Worm (Caenorhabditis elegans): Measurements from ENCODE around the gene sdz-36.
A peak's percentile ranks its signal among the peaks of the same experiment; 100 is the strongest.

Gene sdz-36

DNA sequence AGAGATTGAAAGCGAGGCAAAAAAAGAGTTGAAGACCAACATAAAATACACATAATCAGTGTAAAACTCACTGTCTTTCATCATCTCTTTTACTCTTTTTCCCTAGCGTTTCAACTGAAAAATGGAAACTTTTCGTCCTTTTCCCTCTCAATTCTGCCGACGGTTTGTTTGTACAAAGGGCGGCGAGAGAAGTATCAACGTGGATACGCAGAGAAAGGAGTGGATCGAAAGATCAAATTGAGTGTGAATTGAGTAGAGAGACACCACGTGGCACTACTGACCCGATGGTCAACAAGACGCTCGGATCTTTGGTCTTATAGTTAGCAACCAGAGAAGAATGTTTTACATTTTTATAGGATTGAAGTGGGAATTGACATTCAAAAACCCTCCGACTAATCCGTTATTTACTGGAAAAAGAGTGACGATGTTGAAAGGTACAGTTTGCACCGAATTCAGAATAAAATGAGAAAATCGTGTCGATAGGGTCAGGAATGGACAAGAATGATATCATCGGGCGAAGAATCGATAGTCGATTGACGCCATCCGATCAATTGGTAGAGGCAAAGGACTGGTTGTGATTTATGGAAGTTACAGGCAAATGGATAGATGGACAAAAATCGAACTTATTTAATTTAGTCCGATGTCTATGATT is 19.6 kb upstream of the sdz-36 start (continued):
- TF ChIP-seq nhr-19 (GFP tag; conservative IDR thresholded peaks at IDR 0.05): peak; percentile 62
- TF ChIP-seq blmp-1 (tag; optimal IDR thresholded peaks at IDR 0.05): peak; percentile 84
- TF ChIP-seq snu-23 (GFP tag; optimal IDR thresholded peaks at IDR 0.05): peak; percentile 83
- peak; percentile 46 for TF ChIP-seq nhr-237 (tag; optimal IDR thresholded peaks at IDR 0.05)
- TF ChIP-seq ces-1 (GFP tag; optimal IDR thresholded peaks at IDR 0.05): no peak

DNA sequence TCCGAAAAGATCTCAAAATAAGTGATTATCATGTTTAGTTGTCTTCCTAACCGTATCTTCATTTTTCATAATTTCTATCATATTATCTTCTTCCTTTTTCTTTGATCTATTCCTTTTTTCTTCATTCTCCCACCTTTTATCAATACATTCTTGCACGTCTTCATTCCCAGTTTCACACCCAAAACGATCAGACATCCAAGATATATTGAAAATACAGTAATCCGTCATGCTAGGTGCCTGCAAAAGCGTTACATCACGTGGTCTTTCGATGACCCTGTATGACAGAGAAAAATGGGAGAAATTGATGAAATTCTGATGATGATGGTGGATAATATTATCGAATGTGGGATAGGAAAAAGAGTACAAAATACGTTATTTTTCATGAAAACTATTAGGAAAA is 18.3 kb upstream of the sdz-36 start:
- TF ChIP-seq sup-37 (GFP tag; optimal IDR thresholded peaks at IDR 0.05) (no peak), lin-13 (GFP tag; optimal IDR thresholded peaks at IDR 0.05) (no peak), zip-4 (GFP tag; optimal IDR thresholded peaks at IDR 0.05) (no peak), nhr-11 (tag; optimal IDR thresholded peaks at IDR 0.05) (no peak), mep-1 (tag; optimal IDR thresholded peaks at IDR 0.05) (peak; percentile 43), blmp-1 (tag; optimal IDR thresholded peaks at IDR 0.05) (peak; percentile 90), xbp-1 (tag; optimal IDR thresholded peaks at IDR 0.05) (peak; percentile 3), lsy-2 (tag; optimal IDR thresholded peaks at IDR 0.05) (peak; percentile 69 to 82), dpl-1 (GFP tag; optimal IDR thresholded peaks at IDR 0.05) (peak in 1 of 3 experiments; percentile 21), tbx-2 (tag; optimal IDR thresholded peaks at IDR 0.05) (peak; percentile 35), jun-1 (tag; optimal IDR thresholded peaks at IDR 0.05) (no peak), nhr-19 (GFP tag; conservative IDR thresholded peaks at IDR 0.05) (peak; percentile 21; the same call in 1 of the 2 replicates), ztf-11 (tag; optimal IDR thresholded peaks at IDR 0.05) (no peak), tlp-1 (tag; optimal IDR thresholded peaks at IDR 0.05) (no peak), mef-2 (tag; optimal IDR thresholded peaks at IDR 0.05) (no peak), C16A3.4 (tag; optimal IDR thresholded peaks at IDR 0.05) (peak; percentile 22), fkh-4 (tag; optimal IDR thresholded peaks at IDR 0.05; ENCODE audit: borderline replicate concordance) (no peak), elt-2 (tag; optimal IDR thresholded peaks at IDR 0.05) (no peak), nhr-20 (tag; optimal IDR thresholded peaks at IDR 0.05) (peak; percentile 95), egl-13 (tag; optimal IDR thresholded peaks at IDR 0.05) (no peak), nhr-71 (tag; optimal IDR thresholded peaks at IDR 0.05) (peak; percentile 83), snu-23 (GFP tag; optimal IDR thresholded peaks at IDR 0.05) (peak; percentile 80), hpl-2 (GFP tag; optimal IDR thresholded peaks at IDR 0.05) (no peak), ceh-90 (tag; optimal IDR thresholded peaks at IDR 0.05) (no peak), grh-1 (GFP tag; IDR thresholded peaks at IDR 0.05) (peak; percentile 38; the same call in 1 of the 2 replicates), unc-30 (tag; optimal IDR thresholded peaks at IDR 0.05) (no peak), lin-39 (tag; optimal IDR thresholded peaks at IDR 0.05) (no peak), efl-3 (GFP tag; optimal IDR thresholded peaks at IDR 0.05) (peak; percentile 32), lin-15B (tag; optimal IDR thresholded peaks at IDR 0.05) (no peak), nhr-12 (tag; optimal IDR thresholded peaks at IDR 0.05) (no peak), elt-3 (tag; optimal IDR thresholded peaks at IDR 0.05) (peak in 2 of 6 experiments; percentile 80), ztf-4 (tag; optimal IDR thresholded peaks at IDR 0.05) (peak; percentile 18), nhr-85 (tag) (peak; percentile 96), lin-35 (GFP tag; optimal IDR thresholded peaks at IDR 0.05) (peak in 1 of 2 experiments; percentile 63), nhr-90 (tag; optimal IDR thresholded peaks at IDR 0.05; ENCODE audit: poor library complexity) (peak; percentile 77), lin-14 (GFP tag; optimal IDR thresholded peaks at IDR 0.05) (peak; percentile 73), mdl-1 (tag; optimal IDR thresholded peaks at IDR 0.05) (peak in 1 of 2 experiments; percentile 41), ceh-88 (GFP tag; IDR thresholded peaks at IDR 0.05) (no peak), nhr-47 (tag; optimal IDR thresholded peaks at IDR 0.05) (peak; percentile 52)

Measured in whole organism, L1 larva.